Fruit fly (Drosophila melanogaster): ENCODE results near the gene phu.

phu gene

DNA sequence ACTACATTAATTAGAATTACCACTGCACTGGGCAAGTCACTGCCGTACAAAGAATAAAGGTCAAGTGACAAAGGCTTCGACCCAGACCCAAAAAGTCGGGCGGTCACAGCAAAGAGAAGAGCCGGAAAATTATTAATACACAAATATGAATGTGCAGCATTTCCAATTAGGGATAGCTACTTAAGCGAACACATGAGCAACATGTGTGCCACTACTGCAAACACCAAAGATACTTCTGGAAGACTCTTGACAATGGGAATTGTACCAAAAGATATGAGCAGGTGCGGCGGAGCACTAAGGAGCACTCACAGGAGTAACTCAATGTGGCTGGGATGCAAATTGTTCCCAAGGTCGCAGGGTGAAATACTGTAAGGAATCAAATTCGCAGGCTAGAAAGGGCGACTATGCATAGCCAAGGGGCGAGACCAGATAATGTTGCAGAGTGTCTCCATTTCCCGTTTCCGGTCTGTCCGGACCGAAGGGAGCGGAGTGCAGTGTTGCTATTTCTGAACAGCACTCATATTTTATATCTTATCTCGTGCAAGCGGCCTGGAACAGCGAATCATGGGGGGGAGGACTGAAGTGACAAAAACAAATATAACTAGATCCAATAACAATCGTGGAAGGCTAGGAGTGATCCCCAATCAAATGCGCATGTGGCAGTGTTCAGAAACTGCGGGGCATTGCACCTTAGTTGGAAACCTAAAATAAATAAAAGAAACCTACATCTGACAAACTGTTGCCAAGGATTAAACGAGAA is 8.9 kb downstream of the phu start:
- TF ChIP-seq CG10979 (tag; optimal IDR thresholded peaks at IDR 0.05) (no peak), Ets97D (GFP tag; optimal IDR thresholded peaks at IDR 0.05) (peak; percentile 35), wdn (GFP tag; IDR thresholded peaks at IDR 0.05) (no peak), al (GFP tag; IDR thresholded peaks at IDR 0.05) (no peak), Sry-δ (GFP tag; optimal IDR thresholded peaks at IDR 0.05) (no peak), caup (GFP tag; optimal IDR thresholded peaks at IDR 0.05; ENCODE audit: severe bottlenecking) (no peak), CoRest (tag; optimal IDR thresholded peaks at IDR 0.05) (no peak), CG3838 (GFP tag; optimal IDR thresholded peaks at IDR 0.05) (no peak), CG2120 (GFP tag; optimal IDR thresholded peaks at IDR 0.05) (no peak), stwl (tag; optimal IDR thresholded peaks at IDR 0.05) (no peak), crol (GFP tag; IDR thresholded peaks at IDR 0.05) (peak; percentile 47; the same call in 1 of the 2 replicates), CG3065 (GFP tag; optimal IDR thresholded peaks at IDR 0.05) (no peak), hb (GFP tag; IDR thresholded peaks at IDR 0.05; ENCODE audit: partially characterized antibody) (no peak), CG8944 (GFP tag; optimal IDR thresholded peaks at IDR 0.05) (no peak), gcm2 (GFP tag; optimal IDR thresholded peaks at IDR 0.05) (no peak), Chrac-16 (GFP tag; optimal IDR thresholded peaks at IDR 0.05) (no peak), CG4424 (GFP tag; optimal IDR thresholded peaks at IDR 0.05) (no peak), BtbVII (GFP tag; optimal IDR thresholded peaks at IDR 0.05) (no peak), HLHmδ (GFP tag; optimal IDR thresholded peaks at IDR 0.05) (peak; percentile 30), CG17186 (GFP tag; optimal IDR thresholded peaks at IDR 0.05) (no peak), zfh2 (GFP tag; optimal IDR thresholded peaks at IDR 0.05) (no peak), usp (GFP tag; optimal IDR thresholded peaks at IDR 0.05) (no peak), twi (tag; optimal IDR thresholded peaks at IDR 0.05) (peak; percentile 99), bsh (GFP tag; optimal IDR thresholded peaks at IDR 0.05) (no peak), zfh1 (GFP tag; IDR thresholded peaks at IDR 0.05) (0 out of 3 replicates have a peak, but pooled peaks have one; percentile 4), CG1603 (tag; optimal IDR thresholded peaks at IDR 0.05) (peak; percentile 11), wor (GFP tag; IDR thresholded peaks at IDR 0.05) (no peak), Dip2 (GFP tag; IDR thresholded peaks at IDR 0.05) (no peak), chn (GFP tag; optimal IDR thresholded peaks at IDR 0.05) (no peak), Doc2 (GFP tag; IDR thresholded peaks at IDR 0.05) (no peak), lov (optimal IDR thresholded peaks at IDR 0.05) (no peak), lov (GFP tag; IDR thresholded peaks at IDR 0.05) (0 out of 3 replicates have a peak, but pooled peaks have one; percentile 23), z (GFP tag; IDR thresholded peaks at IDR 0.05) (0 out of 3 replicates have a peak, but pooled peaks have one; percentile 20), aop (GFP tag; IDR thresholded peaks at IDR 0.05) (no peak), Lpt (GFP tag; optimal IDR thresholded peaks at IDR 0.05) (no peak), nom (GFP tag; optimal IDR thresholded peaks at IDR 0.05) (peak; percentile 16), ara (GFP tag; IDR thresholded peaks at IDR 0.05) (0 out of 2 replicates have a peak, but pooled peaks have one; percentile 38), Usf (GFP tag; optimal IDR thresholded peaks at IDR 0.05) (no peak), sr (GFP tag; IDR thresholded peaks at IDR 0.05) (no peak), CG16815 (GFP tag; optimal IDR thresholded peaks at IDR 0.05) (no peak), CG14667 (GFP tag; IDR thresholded peaks at IDR 0.05) (no peak), wek (GFP tag; optimal IDR thresholded peaks at IDR 0.05) (peak; percentile 15), CG6272 (GFP tag; IDR thresholded peaks at IDR 0.05) (no peak), HHEX (GFP tag; optimal IDR thresholded peaks at IDR 0.05) (peak; percentile 3), mam (GFP tag; optimal IDR thresholded peaks at IDR 0.05) (no peak), Med (GFP tag) (peak; percentile 7), CG11695 (GFP tag; IDR thresholded peaks at IDR 0.05) (0 out of 3 replicates have a peak, but pooled peaks have one; percentile 10), CG2129 (GFP tag; IDR thresholded peaks at IDR 0.05; ENCODE audit: partially characterized antibody) (no peak), insv (GFP tag; optimal IDR thresholded peaks at IDR 0.05) (peak in 1 of 2 experiments; percentile 37), ci (GFP tag; IDR thresholded peaks at IDR 0.05) (peak; percentile 36; the same call in 1 of the 3 replicates)
